Worm (Caenorhabditis elegans) whole organism, L4 larva: ENCODE data around the gene asp-2.

Experiments
- D1046.2 ChIP-seq: fragments of 200-800 bp; sonication (Bioruptor generic); IDR thresholded peaks from 2 replicates; pipeline ENCODE4 v1.3.6; 2022; ENCODE audit warnings: missing genetic modification characterization, missing compliant biosample characterization
- F26F4.8 ChIP-seq: fragments of 200-800 bp; sonication (Bioruptor generic); conservative IDR thresholded peaks from 2 replicates; pipeline ENCODE4 v1.3.6; 2022; ENCODE audit warnings: missing genetic modification characterization, missing compliant biosample characterization
- T26A8.4 ChIP-seq: fragments of 200-800 bp; sonication (Bioruptor generic); IDR thresholded peaks from 2 replicates; pipeline ENCODE4 v1.3.6; 2022; ENCODE audit warnings: missing genetic modification characterization, missing compliant biosample characterization
- Y75B8A.6 ChIP-seq: fragments of 200-800 bp; sonication (Bioruptor generic); IDR thresholded peaks from 2 replicates; pipeline ENCODE4 v1.3.6; 2022; ENCODE audit warnings: missing genetic modification reagents, missing genetic modification characterization, missing compliant biosample characterization
- aly-2 ChIP-seq: sonication (generic microtip); optimal IDR thresholded peaks from 2 replicates; lab custom pipeline; 2018; ENCODE audit warnings: missing biosample characterization, missing genetic modification characterization
- attf-4 ChIP-seq: sonication (generic microtip); optimal IDR thresholded peaks from 3 replicates; lab custom pipeline; 2017; ENCODE audit warnings: missing biosample characterization, missing genetic modification characterization
- ceh-28 ChIP-seq: fragments of 150-350 bp; optimal IDR thresholded peaks from 2 replicates; lab custom pipeline; 2014; ENCODE audit warnings: missing biosample characterization, missing genetic modification reagents, missing genetic modification characterization
- ceh-32 ChIP-seq: sonication (generic microtip); optimal IDR thresholded peaks from 2 replicates; lab custom pipeline; 2016; ENCODE audit warnings: mild to moderate bottlenecking, missing genetic modification characterization, missing compliant biosample characterization; ENCODE audit not compliant: poor library complexity
- ceh-62 ChIP-seq: sonication (generic microtip); optimal IDR thresholded peaks from 2 replicates; lab custom pipeline; 2017; ENCODE audit warnings: missing biosample characterization, missing genetic modification characterization
- ceh-82 ChIP-seq: sonication (generic microtip); optimal IDR thresholded peaks from 2 replicates; lab custom pipeline; 2017; ENCODE audit warnings: missing biosample characterization, missing genetic modification characterization
- ces-1 ChIP-seq: fragments of 150-350 bp; sonication (generic microtip); optimal IDR thresholded peaks from 4 replicates; lab custom pipeline; 2014; ENCODE audit warnings: missing biosample characterization, missing genetic modification reagents, missing genetic modification characterization
- cey-2 ChIP-seq: sonication (generic microtip); optimal IDR thresholded peaks from 3 replicates; lab custom pipeline; 2017; ENCODE audit warnings: missing genetic modification characterization, mild to moderate bottlenecking, missing compliant biosample characterization, antibody characterized with exemption, borderline replicate concordance; ENCODE audit not compliant: insufficient read depth
- daf-16 ChIP-seq, 3 experiments: sonication (generic microtip); optimal IDR thresholded peaks; 2 replicates each; lab custom pipeline; 2016 to 2017; ENCODE audit warnings: missing genetic modification characterization in 3 of 3, missing genetic modification reagents in 3 of 3, mild to moderate bottlenecking in 2 of 3, missing compliant biosample characterization in 2 of 3, missing biosample characterization in 1 of 3, moderate library complexity in 1 of 3
- daf-19 ChIP-seq: fragments of 200-800 bp; sonication (Bioruptor generic); conservative IDR thresholded peaks from 2 replicates; pipeline ENCODE4 v1.3.6; 2022; ENCODE audit warnings: missing genetic modification characterization, missing compliant biosample characterization
- dmd-9 ChIP-seq: fragments of 200-800 bp; sonication (Bioruptor generic); IDR thresholded peaks from 2 replicates; pipeline ENCODE4 v1.3.6; 2022; ENCODE audit warnings: missing genetic modification reagents, missing genetic modification characterization, missing compliant biosample characterization
- duxl-1 ChIP-seq: sonication (generic microtip); optimal IDR thresholded peaks from 2 replicates; lab custom pipeline; 2016; ENCODE audit warnings: mild to moderate bottlenecking, missing genetic modification characterization, moderate library complexity, missing compliant biosample characterization; ENCODE audit not compliant: poor library complexity
- dve-1 ChIP-seq: sonication (generic microtip); optimal IDR thresholded peaks from 2 replicates; lab custom pipeline; 2017; ENCODE audit warnings: antibody characterized with exemption, mild to moderate bottlenecking, missing genetic modification characterization, missing compliant biosample characterization; ENCODE audit not compliant: insufficient read depth
- egl-27 ChIP-seq: sonication (generic microtip); optimal IDR thresholded peaks from 3 replicates; lab custom pipeline; 2017; ENCODE audit warnings: missing biosample characterization, missing genetic modification reagents, missing genetic modification characterization
- fkh-10 ChIP-seq: fragments of 150-350 bp; optimal IDR thresholded peaks from 2 replicates; lab custom pipeline; 2014; ENCODE audit warnings: missing biosample characterization, missing genetic modification reagents, missing genetic modification characterization
- hlh-11 ChIP-seq: fragments of 200-800 bp; sonication (Bioruptor generic); optimal IDR thresholded peaks from 2 replicates; lab custom pipeline; 2018; ENCODE audit warnings: mild to moderate bottlenecking, missing genetic modification characterization, missing compliant biosample characterization
- lin-29 ChIP-seq: fragments of 200-800 bp; sonication (Bioruptor generic); IDR thresholded peaks from 2 replicates; pipeline ENCODE4 v1.3.6; 2022; ENCODE audit warnings: missing genetic modification reagents, missing genetic modification characterization, missing compliant biosample characterization
- madf-5 ChIP-seq, 2 experiments: fragments of 200-800 bp; sonication (Bioruptor generic); IDR thresholded peaks; 2 replicates each; pipeline ENCODE4 v1.3.6; 2022; ENCODE audit warnings: missing compliant biosample characterization in 2 of 2, missing genetic modification characterization in 2 of 2
- mdl-1 ChIP-seq, 2 experiments: fragments of 150-350 bp in 1 of 2; sonication (generic microtip) in 1 of 2; optimal IDR thresholded peaks; 2 replicates each; lab custom pipeline; 2014 to 2017; ENCODE audit warnings: missing biosample characterization in 2 of 2, missing genetic modification characterization in 2 of 2
- mxl-2 ChIP-seq: fragments of 200-800 bp; sonication (Bioruptor generic); conservative IDR thresholded peaks from 2 replicates; pipeline ENCODE4 v1.3.6; 2022; ENCODE audit warnings: missing genetic modification reagents, missing genetic modification characterization, missing compliant biosample characterization
- nhr-10 ChIP-seq: fragments of 150-350 bp; optimal IDR thresholded peaks from 2 replicates; lab custom pipeline; 2014; ENCODE audit warnings: missing biosample characterization, missing genetic modification characterization
- nhr-11 ChIP-seq: fragments of 150-350 bp; optimal IDR thresholded peaks from 2 replicates; lab custom pipeline; 2014; ENCODE audit warnings: missing biosample characterization, missing genetic modification characterization
- nhr-111 ChIP-seq: fragments of 200-800 bp; sonication (Bioruptor generic); optimal IDR thresholded peaks from 2 replicates; lab custom pipeline; 2018; ENCODE audit warnings: mild to moderate bottlenecking, missing genetic modification characterization, missing compliant biosample characterization
- nhr-28 ChIP-seq: fragments of 150-350 bp; optimal IDR thresholded peaks from 2 replicates; lab custom pipeline; 2014; ENCODE audit warnings: missing biosample characterization, missing genetic modification characterization
- nhr-41 ChIP-seq: fragments of 200-800 bp; sonication (Bioruptor generic); IDR thresholded peaks from 2 replicates; pipeline ENCODE4 v1.3.6; 2022; ENCODE audit warnings: missing genetic modification reagents, missing genetic modification characterization, missing compliant biosample characterization
- nhr-42 ChIP-seq: fragments of 200-800 bp; sonication (Bioruptor generic); IDR thresholded peaks from 2 replicates; pipeline ENCODE4 v1.3.6; 2022; ENCODE audit warnings: missing genetic modification characterization, missing compliant biosample characterization
- nhr-76 ChIP-seq: fragments of 150-350 bp; optimal IDR thresholded peaks from 2 replicates; lab custom pipeline; 2014; ENCODE audit warnings: missing biosample characterization, missing genetic modification characterization
- nhr-77 ChIP-seq: fragments of 150-350 bp; optimal IDR thresholded peaks from 2 replicates; lab custom pipeline; 2014; ENCODE audit warnings: missing biosample characterization, missing genetic modification characterization
- pha-4 ChIP-seq, 2 experiments: fragments of 150-350 bp in 1 of 2; fragments of 200-800 bp in 1 of 2; sonication (Bioruptor generic) in 1 of 2; IDR thresholded peaks in 1 of 2; optimal IDR thresholded peaks in 1 of 2; 2 replicates each; pipeline versions ENCODE4 v1.3.6 to Lab custom; 2014 to 2022; ENCODE audit warnings: missing genetic modification characterization in 2 of 2, missing genetic modification reagents in 2 of 2, missing biosample characterization in 1 of 2, missing compliant biosample characterization in 1 of 2
- php-3 ChIP-seq: fragments of 200-800 bp; sonication (Bioruptor generic); IDR thresholded peaks from 2 replicates; pipeline ENCODE4 v1.3.6; 2022; ENCODE audit warnings: missing genetic modification reagents, missing genetic modification characterization, missing compliant biosample characterization
- pqm-1 ChIP-seq: sonication (generic microtip); optimal IDR thresholded peaks from 2 replicates; lab custom pipeline; 2017; ENCODE audit warnings: missing biosample characterization, missing genetic modification characterization
- rbr-2 ChIP-seq: sonication (generic microtip); optimal IDR thresholded peaks from 2 replicates; lab custom pipeline; 2016; ENCODE audit warnings: missing genotype, missing genetic modification characterization, missing compliant biosample characterization
- snpc-4 ChIP-seq: fragments of 150-350 bp; optimal IDR thresholded peaks from 2 replicates; lab custom pipeline; 2014; ENCODE audit warnings: missing biosample characterization, missing genetic modification characterization
- tag-97 ChIP-seq: fragments of 200-800 bp; sonication (Bioruptor generic); IDR thresholded peaks from 2 replicates; pipeline ENCODE4 v1.3.6; 2022; ENCODE audit warnings: missing genetic modification characterization, missing compliant biosample characterization
- unc-62 ChIP-seq, 3 experiments: fragments of 150-350 bp in 1 of 3; sonication (generic microtip); optimal IDR thresholded peaks in 2 of 3; peaks in 1 of 3; 1 replicate in 1 of 3; 2 replicates in 2 of 3; lab custom pipeline; 2014 to 2017; ENCODE audit warnings: missing biosample characterization in 3 of 3, missing genetic modification characterization in 3 of 3, missing genetic modification reagents in 3 of 3, missing genotype in 1 of 3
- vab-7 ChIP-seq: fragments of 200-800 bp; sonication (Bioruptor generic); IDR thresholded peaks from 2 replicates; pipeline ENCODE4 v1.3.6; 2022; ENCODE audit warnings: missing genetic modification reagents, missing genetic modification characterization, missing compliant biosample characterization
- zag-1 ChIP-seq: fragments of 150-350 bp; optimal IDR thresholded peaks from 2 replicates; lab custom pipeline; 2014; ENCODE audit warnings: missing biosample characterization, missing genetic modification characterization
- zip-11 ChIP-seq: fragments of 200-800 bp; sonication (Bioruptor generic); IDR thresholded peaks from 2 replicates; pipeline ENCODE4 v1.3.6; 2022; ENCODE audit warnings: missing genetic modification characterization, missing compliant biosample characterization

The asp-2 gene

ce11 chrV:9197121-9197520 is 5.8 kb upstream of the asp-2 start, which contains the start of gene C24B5.4:
Gene C24B5.4 (minus strand): TSS chrV:9197326.
- TF ChIP-seq nhr-28 (peak; percentile 50), pqm-1 (tag; lab: Kevin White, UChicago) (peak; percentile 22), daf-16 (GFP tag; optimal IDR thresholded peaks at IDR 0.05; lab: Kevin White, UChicago) (no peak), daf-16 (tag; optimal IDR thresholded peaks at IDR 0.05; lab: Kevin White, UChicago) (peak; percentile 95), T26A8.4 (GFP tag; lab: Robert Waterston, UW) (no peak)
- TF ChIP-seq, all 104 proteins: peak for 3

- TF ChIP-seq hlh-11 (tag; lab: Kevin White, UChicago) (no peak), snpc-4 (no peak), ceh-82 (tag; lab: Kevin White, UChicago) (no peak), aly-2 (no peak), cey-2 (tag; lab: Kevin White, UChicago) (no peak), zag-1 (tag; lab: Kevin White, UChicago) (no peak)
Observed at ce11 chrV:9198887-9199286, 4.0 kb upstream of the asp-2 start, which contains the start of gene str-177. Gene str-177 (minus strand): TSS chrV:9198987.

- TF ChIP-seq duxl-1 (tag; lab: Kevin White, UChicago), result no peak
- no peak for TF ChIP-seq nhr-42
- no peak for TF ChIP-seq nhr-10 (tag; lab: Kevin White, UChicago)
- TF ChIP-seq mxl-2 (GFP tag; lab: Robert Waterston, UW), result no peak
- no peak for TF ChIP-seq ceh-62 (tag; lab: Kevin White, UChicago)
- no peak for TF ChIP-seq T26A8.4 (GFP tag; lab: Robert Waterston, UW)
- no peak for TF ChIP-seq lin-29 (GFP tag; lab: Robert Waterston, UW)
- no peak for TF ChIP-seq nhr-11
- TF ChIP-seq daf-16 (GFP tag; optimal IDR thresholded peaks at IDR 0.05; lab: Kevin White, UChicago), result no peak
- no peak for TF ChIP-seq daf-16 (tag; optimal IDR thresholded peaks at IDR 0.05; lab: Kevin White, UChicago)
- TF ChIP-seq rbr-2 (tag; lab: Kevin White, UChicago), result no peak
- TF ChIP-seq attf-4 (tag; lab: Kevin White, UChicago), result no peak
- no peak for TF ChIP-seq tag-97 (GFP tag; lab: Robert Waterston, UW)
- TF ChIP-seq daf-19 (GFP tag; lab: Robert Waterston, UW), result no peak
- no peak for TF ChIP-seq nhr-76 (tag; lab: Kevin White, UChicago)
- TF ChIP-seq F26F4.8 (GFP tag; lab: Robert Waterston, UW), result no peak
- no peak for TF ChIP-seq egl-27 (tag; lab: Kevin White, UChicago)
- TF ChIP-seq mdl-1 (tag; optimal IDR thresholded peaks at IDR 0.05; lab: Kevin White, UChicago), result no peak
- no peak for TF ChIP-seq nhr-111 (GFP tag; lab: Kevin White, UChicago)
- TF ChIP-seq Y75B8A.6 (GFP tag; lab: Robert Waterston, UW), result no peak
Observed at ce11 chrV:9207377-9207776, 4.5 kb downstream of the asp-2 start, which contains the start of gene inx-10. Gene inx-10 (minus strand): TSS chrV:9207477.

ce11 chrV:9208878-9209277 is 6.0 kb downstream of the asp-2 start:
- TF ChIP-seq daf-16 (GFP tag; optimal IDR thresholded peaks at IDR 0.05; lab: Kevin White, UChicago), result peak in 1 of 2 experiments; percentile 1
- TF ChIP-seq daf-16 (tag; optimal IDR thresholded peaks at IDR 0.05; lab: Kevin White, UChicago), result no peak
- TF ChIP-seq zip-11, result no peak
- TF ChIP-seq rbr-2 (tag; lab: Kevin White, UChicago), result peak; percentile 8
- TF ChIP-seq, all 104 proteins: peak for 2

ce11 chrV:9212499-9212898 is 9.6 kb downstream of the asp-2 start:
- TF ChIP-seq ces-1 (peak; percentile 60), ceh-32 (tag; lab: Kevin White, UChicago) (no peak), pqm-1 (tag; lab: Kevin White, UChicago) (peak; percentile 72), fkh-10 (GFP tag; lab: Kevin White, UChicago) (no peak), php-3 (GFP tag; lab: Robert Waterston, UW) (no peak), vab-7 (GFP tag; lab: Robert Waterston, UW) (no peak), pha-4 (GFP tag; IDR thresholded peaks at IDR 0.05; lab: Robert Waterston, UW) (no peak), pha-4 (tag; optimal IDR thresholded peaks at IDR 0.05; lab: Kevin White, UChicago) (peak; percentile 64), Y75B8A.6 (GFP tag; lab: Robert Waterston, UW) (no peak), ceh-28 (tag; lab: Kevin White, UChicago) (no peak), nhr-77 (tag; lab: Kevin White, UChicago) (peak; percentile 72), dmd-9 (GFP tag; lab: Robert Waterston, UW) (no peak), D1046.2 (GFP tag; lab: Robert Waterston, UW) (no peak), unc-62 (GFP tag; optimal IDR thresholded peaks at IDR 0.05 in 1 of 2; lab: Kevin White, UChicago) (no peak), unc-62 (tag; optimal IDR thresholded peaks at IDR 0.05; lab: Kevin White, UChicago) (no peak), egl-27 (tag; lab: Kevin White, UChicago) (no peak), madf-5 (GFP tag; IDR thresholded peaks at IDR 0.05; lab: Robert Waterston, UW) (no peak), dve-1 (tag; lab: Kevin White, UChicago) (peak; percentile 86), rbr-2 (tag; lab: Kevin White, UChicago) (peak; percentile 47), nhr-41 (GFP tag; lab: Robert Waterston, UW) (no peak)
